Worm (Caenorhabditis elegans): Measurements from ENCODE around the gene asp-13.

DNA sequence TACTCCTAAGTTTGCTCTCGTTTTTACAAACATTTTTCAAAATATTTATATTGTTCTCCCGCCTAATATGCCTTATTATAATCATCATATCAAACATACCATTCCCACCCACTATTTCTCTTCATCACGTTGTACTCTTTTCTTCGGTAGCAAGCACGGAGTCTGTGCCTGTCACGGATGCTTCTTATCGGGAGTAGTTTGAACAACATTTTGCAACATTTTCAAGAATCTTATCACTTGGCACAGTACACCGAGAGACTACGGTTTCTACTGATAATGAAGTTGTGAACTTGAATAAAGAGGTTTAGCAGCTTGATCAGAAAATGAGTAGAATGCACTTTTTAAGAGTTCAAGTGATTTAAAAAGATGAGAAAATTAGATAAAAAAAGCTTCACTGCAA is 5.3 kb upstream of the asp-13 start:
- no peak for TF ChIP-seq W03F9.2 (tag; optimal IDR thresholded peaks at IDR 0.05)
- no peak for TF ChIP-seq him-1 (tag; optimal IDR thresholded peaks at IDR 0.05)
